Fruit fly (Drosophila melanogaster) whole organism, embryonic: ENCODE data around the gene CG45072.

Source experiments
- BEAF-32 ChIP-seq: fragments of 200-800 bp; sonication (Bioruptor generic); optimal IDR thresholded peaks from 3 replicates; lab custom pipeline; 2017; ENCODE audit warnings: missing biosample characterization, missing genetic modification characterization, mild to moderate bottlenecking, moderate library complexity, missing genetic modification reagents
- CG17612 ChIP-seq: fragments of 200-800 bp; sonication (Bioruptor generic); IDR thresholded peaks from 2 replicates; pipeline ENCODE4 v1.3.6; 2022; ENCODE audit warnings: missing biosample characterization, missing genetic modification characterization
- CG3726 ChIP-seq: fragments of 200-800 bp; sonication (Bioruptor generic); IDR thresholded peaks from 3 replicates; pipeline ENCODE4, ENCODE4 v1.3.6; 2022; ENCODE audit warnings: missing biosample characterization, missing genetic modification characterization
- CG8359 ChIP-seq: fragments of 200-800 bp; sonication (Bioruptor generic); optimal IDR thresholded peaks from 2 replicates; lab custom pipeline; 2017; ENCODE audit warnings: missing biosample characterization, mild to moderate bottlenecking, missing genetic modification characterization, borderline replicate concordance
- CG8765 ChIP-seq: fragments of 200-800 bp; sonication (Bioruptor generic); IDR thresholded peaks from 2 replicates; pipeline ENCODE4 v1.3.6; 2022; ENCODE audit warnings: missing biosample characterization, missing genetic modification characterization
- eyg ChIP-seq: fragments of 200-800 bp; sonication (Bioruptor generic); optimal IDR thresholded peaks from 3 replicates; lab custom pipeline; 2016; ENCODE audit warnings: missing biosample characterization, missing genetic modification characterization
- yki ChIP-seq: fragments of >200 bp; optimal IDR thresholded peaks from 3 replicates; lab custom pipeline; 2018

DNA sequence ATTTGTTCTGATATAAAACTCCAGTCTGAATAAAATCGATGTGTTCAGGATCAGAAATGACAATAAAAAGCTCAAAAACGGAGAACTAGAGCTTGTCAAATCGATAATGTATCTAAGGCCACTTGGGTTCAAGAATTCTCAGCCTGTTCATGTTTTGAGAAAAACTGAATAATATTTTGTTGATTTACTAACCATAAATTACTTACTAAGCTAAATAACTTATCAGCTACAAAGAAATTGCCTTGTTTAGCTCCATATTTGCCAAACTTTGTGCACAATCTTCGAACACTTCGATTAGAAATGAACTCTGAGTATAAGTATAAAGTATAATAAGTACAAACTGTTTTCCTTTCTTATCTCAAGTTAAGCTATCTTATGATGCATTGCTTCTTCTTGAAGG, 9.2 kb upstream of the CG45072 start, which contains the start of gene CG31029:
- no peak for TF ChIP-seq CG3726 (GFP tag; lab: Robert Waterston, UW)
- no peak for TF ChIP-seq yki
- TF ChIP-seq CG8765 (GFP tag; lab: Robert Waterston, UW) = no peak
- TF ChIP-seq CG17612 (GFP tag; lab: Robert Waterston, UW) = no peak
- no peak for TF ChIP-seq eyg (GFP tag; lab: Kevin White, UChicago)
- no peak for TF ChIP-seq CG8359 (GFP tag; lab: Kevin White, UChicago)
- TF ChIP-seq BEAF-32 = no peak
